Worm (Caenorhabditis elegans) whole organism, L2 larva: ENCODE data around the gene ZK1058.9.

Experiments
- F13H6.1 ChIP-seq: sonication (generic microtip); optimal IDR thresholded peaks from 2 replicates; lab custom pipeline; 2016; ENCODE audit warnings: missing genetic modification characterization, missing compliant biosample characterization
- alr-1 ChIP-seq: fragments of 150-350 bp; optimal IDR thresholded peaks from 2 replicates; lab custom pipeline; 2014; ENCODE audit warnings: missing biosample characterization, missing genetic modification characterization
- ama-1 ChIP-seq: fragments of 150-350 bp; optimal IDR thresholded peaks from 2 replicates; lab custom pipeline; 2018; ENCODE audit warnings: inconsistent platforms
- blmp-1 ChIP-seq: sonication (generic microtip); optimal IDR thresholded peaks from 2 replicates; lab custom pipeline; 2017; ENCODE audit warnings: missing genetic modification characterization, mild to moderate bottlenecking, missing compliant biosample characterization, antibody characterized with exemption, moderate library complexity; ENCODE audit not compliant: insufficient read depth
- elt-1 ChIP-seq: fragments of 150-350 bp; optimal IDR thresholded peaks from 2 replicates; lab custom pipeline; 2014; ENCODE audit warnings: missing biosample characterization, missing genetic modification characterization
- fos-1 ChIP-seq: fragments of 150-350 bp; optimal IDR thresholded peaks from 2 replicates; lab custom pipeline; 2014; ENCODE audit warnings: missing biosample characterization, missing genetic modification characterization
- lin-13 ChIP-seq: fragments of 150-350 bp; optimal IDR thresholded peaks from 2 replicates; lab custom pipeline; 2014; ENCODE audit warnings: missing biosample characterization, missing genetic modification reagents, missing genetic modification characterization
- mab-5 ChIP-seq: fragments of 150-350 bp; optimal IDR thresholded peaks from 2 replicates; lab custom pipeline; 2014; ENCODE audit warnings: missing biosample characterization, missing genetic modification characterization
- nhr-11 ChIP-seq: fragments of 150-350 bp; optimal IDR thresholded peaks from 2 replicates; lab custom pipeline; 2014; ENCODE audit warnings: missing biosample characterization, missing genetic modification characterization
- nhr-237 ChIP-seq: fragments of 150-350 bp; optimal IDR thresholded peaks from 2 replicates; lab custom pipeline; 2014; ENCODE audit warnings: missing biosample characterization, missing genetic modification characterization
- skn-1 ChIP-seq: sonication (generic microtip); optimal IDR thresholded peaks from 2 replicates; lab custom pipeline; 2017; ENCODE audit warnings: missing biosample characterization, missing genetic modification characterization
- unc-39 ChIP-seq: fragments of 150-350 bp; optimal IDR thresholded peaks from 2 replicates; lab custom pipeline; 2014; ENCODE audit warnings: missing biosample characterization, missing genetic modification characterization
- unc-62 ChIP-seq: fragments of 150-350 bp; optimal IDR thresholded peaks from 2 replicates; lab custom pipeline; 2014; ENCODE audit warnings: missing biosample characterization, missing genetic modification reagents, missing genetic modification characterization
- ztf-4 ChIP-seq: fragments of 150-350 bp; optimal IDR thresholded peaks from 2 replicates; lab custom pipeline; 2014; ENCODE audit warnings: missing biosample characterization, missing genetic modification characterization

DNA sequence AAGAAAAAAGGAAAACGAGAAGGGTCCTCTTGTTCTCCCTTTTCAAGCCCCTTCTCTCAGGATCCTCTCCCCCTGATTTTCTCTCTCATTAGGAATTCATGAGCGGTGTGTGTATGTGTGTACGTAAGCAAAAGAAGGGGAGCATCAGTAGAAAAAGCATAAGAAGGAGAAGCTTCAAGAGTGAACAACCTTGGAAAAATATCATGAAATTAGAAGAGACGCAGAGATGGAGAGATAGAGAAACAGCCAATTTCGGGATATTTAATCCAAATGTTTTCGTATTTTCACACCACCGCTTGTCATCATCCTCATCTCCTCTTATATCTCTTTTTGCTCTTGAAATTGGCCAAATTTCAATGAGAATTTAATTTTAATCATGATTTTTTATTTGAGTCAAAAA, 42.9 kb downstream of the ZK1058.9 start:
- TF ChIP-seq nhr-237 (no peak), unc-62 (GFP tag; lab: Kevin White, UChicago) (no peak), ztf-4 (no peak), elt-1 (tag; lab: Kevin White, UChicago) (no peak), fos-1 (tag; lab: Kevin White, UChicago) (no peak), unc-39 (no peak), ama-1 (lab: Kevin White, UChicago) (no peak), blmp-1 (tag; lab: Kevin White, UChicago) (no peak), nhr-11 (tag; lab: Kevin White, UChicago) (no peak), mab-5 (tag; lab: Kevin White, UChicago) (no peak), alr-1 (tag; lab: Kevin White, UChicago) (no peak), lin-13 (no peak), skn-1 (tag; lab: Kevin White, UChicago) (no peak), F13H6.1 (tag; lab: Kevin White, UChicago) (no peak)
